Worm (Caenorhabditis elegans) whole organism, L4/young adult: ENCODE measurements around the gene C16C8.19.
"Not testable (repeated sequence)": the region's sequence is repeated elsewhere in the genome, so short reads cannot be mapped to it uniquely, and the experiment has no call there.

ENCODE experiments used
- W03F9.2 ChIP-seq: fragments of 150-350 bp; optimal IDR thresholded peaks from 2 replicates; lab custom pipeline; 2014; ENCODE audit warnings: missing biosample characterization, missing genetic modification characterization
- dao-5 ChIP-seq: sonication (generic microtip); optimal IDR thresholded peaks from 2 replicates; lab custom pipeline; 2016; ENCODE audit warnings: missing genotype, missing genetic modification characterization, moderate library complexity, missing compliant biosample characterization
- him-1 ChIP-seq: sonication (generic microtip); optimal IDR thresholded peaks from 2 replicates; lab custom pipeline; 2016; ENCODE audit warnings: missing genotype, missing genetic modification reagents, missing genetic modification characterization, missing compliant biosample characterization

Gene C16C8.19

ce11 chrII:3463097-3463496 is 4.8 kb downstream of the C16C8.19 start, which contains the start of gene C16C8.9:
C16C8.9 (minus strand) TSS chrII:3463197.
- TF ChIP-seq him-1 (tag; lab: Kevin White, UChicago): no peak
- TF ChIP-seq W03F9.2 (tag; lab: Kevin White, UChicago): no peak
- TF ChIP-seq dao-5 (tag; lab: Kevin White, UChicago): no peak

- TF ChIP-seq W03F9.2, dao-5, him-1 (tag; lab: Kevin White, UChicago): not testable (repeated sequence)
Observed at ce11 chrII:3464580-3464979, 6.3 kb downstream of the C16C8.19 start, which contains the start of gene C16C8.10. C16C8.10 (minus strand) TSS chrII:3464680.

ce11 chrII:3470549-3470948 is 12.3 kb downstream of the C16C8.19 start, which contains the start of gene Y49F6B.20:
Y49F6B.20 (minus strand) TSS chrII:3470649.
- TF ChIP-seq him-1 (tag; lab: Kevin White, UChicago): no peak
- no peak for TF ChIP-seq dao-5 (tag; lab: Kevin White, UChicago)
- no peak for TF ChIP-seq W03F9.2 (tag; lab: Kevin White, UChicago)

ce11 chrII:3471603-3472002 is 13.3 kb downstream of the C16C8.19 start, which contains the start of gene Y49F6B.13:
Y49F6B.13 (minus strand) TSS chrII:3471703.
- TF ChIP-seq him-1 (tag; lab: Kevin White, UChicago) (no peak), W03F9.2 (tag; lab: Kevin White, UChicago) (no peak), dao-5 (tag; lab: Kevin White, UChicago) (no peak)

- TF ChIP-seq W03F9.2 (tag; lab: Kevin White, UChicago) (no peak), dao-5 (tag; lab: Kevin White, UChicago) (no peak), him-1 (tag; lab: Kevin White, UChicago) (no peak)
Observed at ce11 chrII:3472316-3472715, 14.0 kb downstream of the C16C8.19 start, which contains the start of gene Y49F6B.12. Y49F6B.12 (minus strand) TSS chrII:3472416.

ce11 chrII:3472817-3473216 is 14.5 kb downstream of the C16C8.19 start, which contains the start of gene Y49F6B.6:
Y49F6B.6 (plus strand) TSS chrII:3473117.
- TF ChIP-seq him-1 (tag; lab: Kevin White, UChicago) (no peak), W03F9.2 (tag; lab: Kevin White, UChicago) (no peak), dao-5 (tag; lab: Kevin White, UChicago) (no peak)

- TF ChIP-seq him-1 (tag; lab: Kevin White, UChicago) (no peak), W03F9.2 (tag; lab: Kevin White, UChicago) (no peak)
Observed at ce11 chrII:3473744-3474143, 15.5 kb downstream of the C16C8.19 start, which contains the start of gene sdz-32. sdz-32 (plus strand) TSS chrII:3474044.

ce11 chrII:3476536-3476935 is 18.2 kb downstream of the C16C8.19 start:
- TF ChIP-seq dao-5 (tag; lab: Kevin White, UChicago): no peak
- TF ChIP-seq him-1 (tag; lab: Kevin White, UChicago): no peak
- TF ChIP-seq W03F9.2 (tag; lab: Kevin White, UChicago): no peak

- no peak for TF ChIP-seq W03F9.2 (tag; lab: Kevin White, UChicago)
- TF ChIP-seq him-1 (tag; lab: Kevin White, UChicago): no peak
- TF ChIP-seq dao-5 (tag; lab: Kevin White, UChicago): no peak
Observed at ce11 chrII:3477171-3477570, 18.9 kb downstream of the C16C8.19 start, which contains the start of gene fbxb-104. fbxb-104 (minus strand) TSS chrII:3477271.

- TF ChIP-seq him-1 (tag; lab: Kevin White, UChicago) (no peak), W03F9.2 (tag; lab: Kevin White, UChicago) (no peak), dao-5 (tag; lab: Kevin White, UChicago) (no peak)
Observed at ce11 chrII:3481584-3481983, 23.3 kb downstream of the C16C8.19 start, which contains the start of gene Y49F6B.8. Y49F6B.8 (minus strand) TSS chrII:3481684.

ce11 chrII:3482231-3482630 is 23.9 kb downstream of the C16C8.19 start, which contains the start of gene smu-2:
smu-2 (plus strand) TSS chrII:3482408.
- TF ChIP-seq W03F9.2 (tag; lab: Kevin White, UChicago) (no peak), dao-5 (tag; lab: Kevin White, UChicago) (no peak), him-1 (tag; lab: Kevin White, UChicago) (no peak)

- not testable (repeated sequence) for TF ChIP-seq him-1, W03F9.2, dao-5 (tag; lab: Kevin White, UChicago)
Observed at ce11 chrII:3490797-3491196, 32.5 kb downstream of the C16C8.19 start, which contains the start of gene fbxb-112. fbxb-112 (plus strand) TSS chrII:3491097.

- TF ChIP-seq dao-5 (tag; lab: Kevin White, UChicago) (no peak), W03F9.2 (tag; lab: Kevin White, UChicago) (no peak), him-1 (tag; lab: Kevin White, UChicago) (no peak)
Observed at ce11 chrII:3499386-3499785, 41.1 kb downstream of the C16C8.19 start, which contains the start of gene Y49F6B.9. Y49F6B.9 (minus strand) TSS chrII:3499387.
